Fruit fly (Drosophila melanogaster) whole organism, pupa: ENCODE results near the gene CG6927.
A peak's percentile ranks its signal among the peaks of the same experiment; 100 is the strongest.

ENCODE experiments used
- CG12605 ChIP-seq: fragments of 200-800 bp; sonication (Bioruptor generic); IDR thresholded peaks from 2 replicates; pipeline ENCODE4 v1.3.6; 2022; ENCODE audit warnings: missing biosample characterization, missing genetic modification characterization
- CG14655 ChIP-seq: fragments of 200-800 bp; sonication (Bioruptor generic); optimal IDR thresholded peaks from 3 replicates; lab custom pipeline; 2017; ENCODE audit warnings: mild to moderate bottlenecking, missing biosample characterization, missing genetic modification reagents, missing genetic modification characterization
- CG15710 ChIP-seq: fragments of 200-800 bp; sonication (Bioruptor generic); optimal IDR thresholded peaks from 2 replicates; lab custom pipeline; 2018; ENCODE audit warnings: missing biosample characterization, mild to moderate bottlenecking, missing genetic modification characterization, moderate library complexity
- CG17806 ChIP-seq: fragments of 200-800 bp; sonication (Bioruptor generic); optimal IDR thresholded peaks from 2 replicates; lab custom pipeline; 2018; ENCODE audit warnings: missing biosample characterization, mild to moderate bottlenecking, missing genetic modification characterization, moderate library complexity
- CG32121 ChIP-seq: fragments of 200-800 bp; sonication (Bioruptor generic); IDR thresholded peaks from 2 replicates; pipeline ENCODE4 v1.3.6; 2022; ENCODE audit warnings: missing biosample characterization, missing genetic modification characterization
- CG34367 ChIP-seq: fragments of 200-800 bp; sonication (Bioruptor generic); optimal IDR thresholded peaks from 2 replicates; lab custom pipeline; 2018; ENCODE audit warnings: missing biosample characterization, mild to moderate bottlenecking, missing genetic modification characterization
- CG4496 ChIP-seq: fragments of 200-800 bp; sonication (Bioruptor generic); IDR thresholded peaks from 3 replicates; pipeline ENCODE4 v1.3.6; 2022; ENCODE audit warnings: missing biosample characterization, missing genetic modification characterization
- CG8159 ChIP-seq: fragments of 200-800 bp; sonication (Bioruptor generic); optimal IDR thresholded peaks from 3 replicates; lab custom pipeline; 2018; ENCODE audit warnings: missing biosample characterization, mild to moderate bottlenecking, missing genetic modification characterization, moderate library complexity
- CG8301 ChIP-seq: fragments of 200-800 bp; sonication (Bioruptor generic); optimal IDR thresholded peaks from 2 replicates; lab custom pipeline; 2018; ENCODE audit warnings: missing biosample characterization, mild to moderate bottlenecking, missing genetic modification characterization
- CG9948 ChIP-seq: fragments of 200-800 bp; sonication (Bioruptor generic); optimal IDR thresholded peaks from 2 replicates; lab custom pipeline; 2018; ENCODE audit warnings: missing biosample characterization, mild to moderate bottlenecking, missing genetic modification characterization, moderate library complexity
- D1 ChIP-seq: fragments of 200-800 bp; sonication (Bioruptor generic); optimal IDR thresholded peaks from 2 replicates; lab custom pipeline; 2018; ENCODE audit warnings: missing biosample characterization, mild to moderate bottlenecking, missing genetic modification characterization, moderate library complexity
- EcR ChIP-seq: fragments of 200-800 bp; sonication (Bioruptor generic); optimal IDR thresholded peaks from 3 replicates; lab custom pipeline; 2019; ENCODE audit warnings: missing biosample characterization, missing genetic modification characterization, mild to moderate bottlenecking, moderate library complexity, missing genetic modification reagents
- Pif1B ChIP-seq: fragments of 200-800 bp; sonication (Bioruptor generic); optimal IDR thresholded peaks from 3 replicates; lab custom pipeline; 2016; ENCODE audit warnings: missing biosample characterization, missing genetic modification characterization
- fd96Ca ChIP-seq: fragments of 200-800 bp; sonication (Bioruptor generic); IDR thresholded peaks from 3 replicates; pipeline ENCODE4 v1.3.6; 2022; ENCODE audit warnings: missing biosample characterization, missing genetic modification characterization
- gl ChIP-seq: fragments of 200-800 bp; sonication (Bioruptor generic); optimal IDR thresholded peaks from 2 replicates; lab custom pipeline; 2018; ENCODE audit warnings: missing biosample characterization, mild to moderate bottlenecking, missing genetic modification characterization

CG6927 gene

DNA sequence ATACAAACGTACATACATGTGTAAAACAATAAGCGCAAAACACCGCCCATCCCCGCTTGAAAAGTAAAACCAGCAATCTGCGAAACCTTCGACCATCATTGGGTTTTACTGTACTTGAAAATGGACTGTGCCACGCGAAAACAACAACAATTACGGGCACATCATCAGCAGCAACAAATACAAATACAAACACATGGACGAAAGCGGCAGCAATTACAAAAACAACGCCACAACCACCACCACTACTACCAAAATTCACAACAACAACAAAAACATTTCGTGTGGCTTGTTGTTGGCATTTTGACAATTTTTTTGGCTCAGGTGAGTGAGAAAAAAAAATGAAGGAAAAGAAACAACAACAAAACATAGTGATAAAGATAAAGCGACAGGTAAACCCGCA lies 33.8 kb downstream of the CG6927 start:
- TF ChIP-seq CG17806 (tag; lab: Kevin White, UChicago) (no peak), CG4496 (GFP tag; lab: Robert Waterston, UW) (no peak), CG8159 (tag; lab: Kevin White, UChicago) (no peak), CG15710 (no peak), fd96Ca (no peak), gl (tag; lab: Kevin White, UChicago) (no peak), CG34367 (tag; lab: Kevin White, UChicago) (no peak), CG14655 (GFP tag; lab: Kevin White, UChicago) (no peak), Pif1B (GFP tag; lab: Kevin White, UChicago) (no peak), D1 (tag; lab: Kevin White, UChicago) (no peak), CG32121 (GFP tag; lab: Robert Waterston, UW) (no peak), CG8301 (tag; lab: Kevin White, UChicago) (no peak)

DNA sequence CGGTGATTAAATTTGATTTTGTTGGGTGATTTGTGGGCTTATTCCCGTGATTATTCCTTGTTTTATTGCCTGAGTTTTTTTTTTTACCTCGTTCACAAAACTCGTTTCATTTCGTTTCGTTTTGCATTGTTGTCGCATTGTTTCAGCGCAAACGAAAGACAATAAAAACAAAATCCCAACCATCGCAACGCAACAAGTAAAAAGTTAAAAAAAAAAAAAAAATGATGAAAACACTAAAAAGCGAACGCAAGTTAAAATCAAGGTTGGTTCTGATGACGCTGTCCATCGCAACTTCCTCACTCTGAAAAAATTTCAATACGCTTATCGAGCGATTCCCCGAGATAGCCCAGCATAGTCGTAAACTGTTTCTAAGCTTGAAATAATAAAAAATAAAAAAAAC lies 34.8 kb downstream of the CG6927 start:
- TF ChIP-seq CG9948 (tag; lab: Kevin White, UChicago) (no peak), CG4496 (GFP tag; lab: Robert Waterston, UW) (no peak), Pif1B (GFP tag; lab: Kevin White, UChicago) (peak; percentile 9)
- TF ChIP-seq, all 21 proteins: peak for 1

DNA sequence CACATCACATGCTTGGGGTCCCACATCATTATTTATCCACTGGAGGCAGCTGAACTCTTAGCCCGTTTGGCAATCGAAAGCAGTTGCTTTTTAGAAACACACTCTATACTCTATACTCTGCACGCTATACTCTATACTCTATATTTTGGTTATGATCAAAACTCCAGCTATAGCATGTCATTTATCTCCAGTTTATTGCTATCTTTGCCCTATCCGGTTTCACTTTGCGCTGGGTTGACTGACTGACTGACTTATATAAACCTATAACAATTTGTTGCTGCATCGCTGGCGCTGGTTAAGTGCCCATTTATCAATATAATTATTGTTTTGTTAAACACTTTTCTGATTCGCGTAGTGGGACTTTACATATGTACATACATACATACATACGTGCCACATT lies 36.8 kb downstream of the CG6927 start:
- TF ChIP-seq EcR (GFP tag; lab: Kevin White, UChicago), result peak; percentile 60
- TF ChIP-seq CG8301 (tag; lab: Kevin White, UChicago), result no peak

DNA sequence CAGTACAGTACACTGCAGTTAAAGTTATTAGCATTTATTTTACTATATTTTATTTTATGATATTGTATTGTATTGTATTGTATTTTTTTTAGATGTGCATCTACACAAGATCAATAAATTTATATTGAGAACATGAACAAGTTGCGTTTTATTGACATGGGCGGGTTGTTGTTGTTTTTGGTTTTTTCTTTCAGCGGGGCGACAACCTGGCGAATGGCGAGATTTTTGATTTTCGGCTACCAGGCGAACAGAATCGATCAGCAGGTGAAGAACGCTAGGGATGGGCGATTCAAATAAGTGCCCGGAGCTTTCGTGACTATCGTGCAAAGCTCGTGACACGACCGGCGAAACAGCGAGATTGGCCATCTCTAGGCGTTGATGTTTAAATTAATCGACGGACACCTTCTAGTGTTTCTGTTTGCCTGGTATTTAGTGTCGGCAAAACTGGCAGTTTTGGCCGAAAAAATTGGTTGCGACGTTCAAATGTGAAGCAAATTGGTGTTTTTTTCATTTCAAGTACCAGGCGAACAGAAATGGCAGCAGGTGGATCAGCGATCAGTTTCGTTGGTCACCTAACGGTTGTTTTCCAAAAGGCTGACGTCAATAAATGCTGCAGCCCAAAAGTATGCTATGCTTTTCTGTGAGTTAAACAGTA lies 49.2 kb downstream of the CG6927 start:
- TF ChIP-seq CG34367 (tag; lab: Kevin White, UChicago), result no peak
- peak; percentile 89 for TF ChIP-seq EcR (GFP tag; lab: Kevin White, UChicago)
- no peak for TF ChIP-seq CG17806 (tag; lab: Kevin White, UChicago)
- no peak for TF ChIP-seq fd96Ca
- TF ChIP-seq gl (tag; lab: Kevin White, UChicago), result no peak
- TF ChIP-seq CG12605 (GFP tag; lab: Robert Waterston, UW), result 0 out of 2 replicates have a peak, but pooled peaks have one; percentile 11
- TF ChIP-seq CG4496 (GFP tag; lab: Robert Waterston, UW), result peak; percentile 20; the same call in 1 of the 3 replicates
